Worm (Caenorhabditis elegans) whole organism, L4 larva: ENCODE data around the gene clec-214.

Experiments
- Y105C5A.15 ChIP-seq: fragments of 200-800 bp; sonication (Bioruptor generic); IDR thresholded peaks from 2 replicates; pipeline ENCODE4 v1.3.6; 2022; ENCODE audit warnings: missing genetic modification characterization, missing compliant biosample characterization
- Y48G9A.11 ChIP-seq: fragments of 200-800 bp; sonication (Bioruptor generic); IDR thresholded peaks from 2 replicates; pipeline ENCODE4 v1.3.6; 2022; ENCODE audit warnings: missing genetic modification reagents, missing genetic modification characterization, missing compliant biosample characterization
- ceh-28 ChIP-seq: fragments of 150-350 bp; optimal IDR thresholded peaks from 2 replicates; lab custom pipeline; 2014; ENCODE audit warnings: missing biosample characterization, missing genetic modification reagents, missing genetic modification characterization
- daf-12 ChIP-seq: fragments of 150-350 bp; optimal IDR thresholded peaks from 2 replicates; lab custom pipeline; 2014; ENCODE audit warnings: missing biosample characterization, missing genetic modification reagents, missing genetic modification characterization
- daf-16 ChIP-seq, 3 experiments: sonication (generic microtip); optimal IDR thresholded peaks; 2 replicates each; lab custom pipeline; 2016 to 2017; ENCODE audit warnings: missing genetic modification characterization in 3 of 3, missing genetic modification reagents in 3 of 3, mild to moderate bottlenecking in 2 of 3, missing compliant biosample characterization in 2 of 3, missing biosample characterization in 1 of 3, moderate library complexity in 1 of 3
- fkh-10 ChIP-seq: fragments of 150-350 bp; optimal IDR thresholded peaks from 2 replicates; lab custom pipeline; 2014; ENCODE audit warnings: missing biosample characterization, missing genetic modification reagents, missing genetic modification characterization
- lin-1 ChIP-seq: fragments of 200-800 bp; sonication (Bioruptor generic); IDR thresholded peaks from 2 replicates; pipeline ENCODE4 v1.3.6; 2022; ENCODE audit warnings: missing genetic modification reagents, missing genetic modification characterization, missing compliant biosample characterization
- lsy-2 ChIP-seq, 2 experiments: fragments of 150-350 bp in 1 of 2; sonication (generic microtip) in 1 of 2; optimal IDR thresholded peaks; 2 replicates each; lab custom pipeline; 2014 to 2017; ENCODE audit warnings: missing biosample characterization in 2 of 2, missing genetic modification characterization in 2 of 2
- mxl-2 ChIP-seq: fragments of 200-800 bp; sonication (Bioruptor generic); conservative IDR thresholded peaks from 2 replicates; pipeline ENCODE4 v1.3.6; 2022; ENCODE audit warnings: missing genetic modification reagents, missing genetic modification characterization, missing compliant biosample characterization
- nhr-25 ChIP-seq: sonication (generic microtip); optimal IDR thresholded peaks from 2 replicates; lab custom pipeline; 2017; ENCODE audit warnings: missing genetic modification characterization, mild to moderate bottlenecking, missing compliant biosample characterization, antibody characterized with exemption, moderate library complexity, borderline replicate concordance; ENCODE audit not compliant: insufficient read depth
- tag-97 ChIP-seq: fragments of 200-800 bp; sonication (Bioruptor generic); IDR thresholded peaks from 2 replicates; pipeline ENCODE4 v1.3.6; 2022; ENCODE audit warnings: missing genetic modification characterization, missing compliant biosample characterization
- unc-39 ChIP-seq: sonication (generic microtip); optimal IDR thresholded peaks from 2 replicates; lab custom pipeline; 2017; ENCODE audit warnings: missing biosample characterization, missing genetic modification characterization
- unc-62 ChIP-seq, 3 experiments: fragments of 150-350 bp in 1 of 3; sonication (generic microtip); optimal IDR thresholded peaks in 2 of 3; peaks in 1 of 3; 1 replicate in 1 of 3; 2 replicates in 2 of 3; lab custom pipeline; 2014 to 2017; ENCODE audit warnings: missing biosample characterization in 3 of 3, missing genetic modification characterization in 3 of 3, missing genetic modification reagents in 3 of 3, missing genotype in 1 of 3
- zag-1 ChIP-seq: fragments of 150-350 bp; optimal IDR thresholded peaks from 2 replicates; lab custom pipeline; 2014; ENCODE audit warnings: missing biosample characterization, missing genetic modification characterization
- zfp-2 ChIP-seq: sonication (generic microtip); optimal IDR thresholded peaks from 2 replicates; lab custom pipeline; 2016; ENCODE audit warnings: mild to moderate bottlenecking, missing genetic modification characterization, missing compliant biosample characterization

Gene clec-214

ce11 chrV:7647147-7647546, 37.0 kb downstream of the clec-214 start:
- TF ChIP-seq daf-16 (GFP tag; optimal IDR thresholded peaks at IDR 0.05; lab: Kevin White, UChicago), result no peak
- TF ChIP-seq daf-16 (tag; optimal IDR thresholded peaks at IDR 0.05; lab: Kevin White, UChicago), result no peak
- no peak for TF ChIP-seq zfp-2 (tag; lab: Kevin White, UChicago)
- TF ChIP-seq fkh-10 (GFP tag; lab: Kevin White, UChicago), result no peak

DNA sequence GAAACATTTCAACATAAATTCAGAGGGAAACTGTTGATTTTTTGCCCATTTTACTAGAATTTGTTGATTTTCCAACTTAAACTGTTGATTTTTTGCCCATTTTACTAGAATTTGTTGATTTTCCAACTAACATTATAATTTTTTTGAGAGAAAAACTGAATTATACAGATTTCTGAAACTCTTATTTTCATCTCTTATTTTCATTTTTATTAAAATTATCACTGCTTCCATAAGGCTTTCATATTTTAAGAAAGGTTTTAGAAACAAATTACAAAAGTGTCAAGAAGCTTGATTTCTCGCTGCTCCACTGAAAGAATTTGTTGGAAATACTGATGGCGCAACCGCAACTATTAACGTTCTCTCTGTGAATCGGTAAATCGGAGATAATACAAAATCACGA, 39.8 kb downstream of the clec-214 start:
- TF ChIP-seq nhr-25 (tag; lab: Kevin White, UChicago), result no peak
- TF ChIP-seq unc-62 (GFP tag; optimal IDR thresholded peaks at IDR 0.05 in 1 of 2; lab: Kevin White, UChicago), result peak in 1 of 2 experiments; percentile 96
- TF ChIP-seq unc-62 (tag; optimal IDR thresholded peaks at IDR 0.05; lab: Kevin White, UChicago), result no peak
- TF ChIP-seq mxl-2, result no peak

DNA sequence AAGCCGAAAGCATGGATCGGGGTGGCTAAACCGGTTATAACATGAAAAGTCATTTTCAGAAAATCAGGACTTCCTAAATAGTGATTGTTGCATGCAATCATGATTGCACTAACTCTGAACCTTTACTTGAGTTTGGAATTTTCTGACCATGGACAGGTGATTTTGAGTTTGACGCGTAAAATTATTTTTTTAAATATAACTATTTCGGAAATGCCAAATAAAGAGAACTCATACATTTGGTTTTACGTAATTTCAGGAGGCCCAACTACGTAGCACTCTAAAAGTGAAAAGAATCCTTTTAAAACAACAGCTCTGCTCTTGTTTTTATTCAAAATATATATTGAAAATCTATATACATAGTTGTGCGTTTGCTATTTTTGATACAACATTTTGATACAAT, 41.6 kb downstream of the clec-214 start, which contains the start of gene srh-234:
Gene srh-234 (minus strand): TSS at position 101 of the 400 bp plus-strand sequence.
- TF ChIP-seq unc-39 (tag; lab: Kevin White, UChicago) (no peak), Y105C5A.15 (no peak), ceh-28 (tag; lab: Kevin White, UChicago) (no peak), Y48G9A.11 (GFP tag; lab: Robert Waterston, UW) (no peak), zag-1 (tag; lab: Kevin White, UChicago) (no peak), lsy-2 (tag; optimal IDR thresholded peaks at IDR 0.05; lab: Kevin White, UChicago) (no peak), tag-97 (GFP tag; lab: Robert Waterston, UW) (no peak), daf-12 (tag; lab: Kevin White, UChicago) (no peak), lin-1 (GFP tag; lab: Robert Waterston, UW) (no peak)

DNA sequence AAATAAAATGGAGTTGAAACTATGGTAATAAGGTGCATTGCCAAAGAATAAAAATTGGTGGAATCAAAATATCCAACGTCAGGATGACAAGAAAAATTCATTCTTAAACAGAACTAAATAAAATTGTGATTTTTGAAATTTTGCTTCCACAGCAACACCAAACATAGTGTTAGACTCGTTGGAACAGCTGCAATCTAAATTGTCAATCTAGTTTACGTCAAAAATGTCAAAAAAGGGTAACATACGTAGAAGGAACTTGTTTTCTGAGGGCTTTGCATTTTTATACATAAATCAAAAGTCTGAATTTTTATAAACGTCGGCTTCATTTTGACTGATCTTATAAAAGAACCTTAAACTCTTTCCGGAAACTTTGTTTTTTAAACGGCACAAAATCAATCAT, 43.4 kb downstream of the clec-214 start, which contains the start of gene srh-200:
Gene srh-200 (minus strand): TSS at position 101 of the 400 bp plus-strand sequence.
- TF ChIP-seq daf-16 (GFP tag; optimal IDR thresholded peaks at IDR 0.05; lab: Kevin White, UChicago) (no peak), daf-16 (tag; optimal IDR thresholded peaks at IDR 0.05; lab: Kevin White, UChicago) (no peak), unc-62 (GFP tag; optimal IDR thresholded peaks at IDR 0.05 in 1 of 2; lab: Kevin White, UChicago) (peak in 1 of 2 experiments; percentile 33), unc-62 (tag; optimal IDR thresholded peaks at IDR 0.05; lab: Kevin White, UChicago) (no peak)
